Worm (Caenorhabditis elegans): Measurements from ENCODE around the gene csn-5.

Gene csn-5

DNA sequence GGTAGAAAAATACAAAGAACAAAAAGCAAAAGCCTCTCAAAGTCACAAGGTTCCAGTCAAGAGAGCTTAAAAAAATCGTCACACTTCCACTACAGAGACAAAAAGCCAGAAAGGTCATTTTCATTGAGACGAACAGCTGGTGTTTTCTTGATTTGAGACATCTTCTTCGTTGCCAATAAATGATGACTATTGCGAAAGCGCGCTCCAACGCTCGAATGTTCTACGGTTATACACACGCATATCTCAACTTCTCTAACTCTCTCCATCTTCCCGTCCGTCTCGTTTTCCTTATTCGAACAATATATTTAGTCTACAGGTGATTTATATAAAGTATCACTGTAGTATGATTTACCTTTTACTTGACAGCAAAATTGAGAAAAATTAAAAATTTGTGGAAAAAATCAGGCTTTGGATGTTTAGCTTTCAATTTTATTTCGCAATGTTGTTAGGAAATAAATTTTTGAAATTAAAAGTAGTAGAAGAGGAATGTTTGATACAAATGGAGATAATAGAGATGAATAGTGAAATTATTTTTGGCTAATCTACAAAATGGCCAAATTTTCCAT, 16.1 kb downstream of the csn-5 start:
- TF ChIP-seq tbx-37 (GFP tag; conservative IDR thresholded peaks at IDR 0.05), result no peak
- TF ChIP-seq hnd-1 (tag; optimal IDR thresholded peaks at IDR 0.05), result no peak
- no peak for TF ChIP-seq ceh-36 (tag; optimal IDR thresholded peaks at IDR 0.05)
- no peak for TF ChIP-seq scrt-1 (GFP tag; IDR thresholded peaks at IDR 0.05)
- TF ChIP-seq flt-1 (GFP tag; IDR thresholded peaks at IDR 0.05), result no peak
- no peak for TF ChIP-seq tra-4 (tag; optimal IDR thresholded peaks at IDR 0.05)
- no peak for TF ChIP-seq hmg-4 (GFP tag; optimal IDR thresholded peaks at IDR 0.05)
- no peak for TF ChIP-seq ama-1 (optimal IDR thresholded peaks at IDR 0.05)
- TF ChIP-seq ceh-13 (GFP tag; optimal IDR thresholded peaks at IDR 0.05), result no peak
- TF ChIP-seq hmbx-1 (tag; optimal IDR thresholded peaks at IDR 0.05), result no peak
- TF ChIP-seq tbx-11 (GFP tag; IDR thresholded peaks at IDR 0.05), result no peak
- TF ChIP-seq ets-7 (tag; optimal IDR thresholded peaks at IDR 0.05), result no peak
- no peak for TF ChIP-seq B0310.2 (tag; optimal IDR thresholded peaks at IDR 0.05)
- TF ChIP-seq aly-1 (tag; optimal IDR thresholded peaks at IDR 0.05), result no peak

DNA sequence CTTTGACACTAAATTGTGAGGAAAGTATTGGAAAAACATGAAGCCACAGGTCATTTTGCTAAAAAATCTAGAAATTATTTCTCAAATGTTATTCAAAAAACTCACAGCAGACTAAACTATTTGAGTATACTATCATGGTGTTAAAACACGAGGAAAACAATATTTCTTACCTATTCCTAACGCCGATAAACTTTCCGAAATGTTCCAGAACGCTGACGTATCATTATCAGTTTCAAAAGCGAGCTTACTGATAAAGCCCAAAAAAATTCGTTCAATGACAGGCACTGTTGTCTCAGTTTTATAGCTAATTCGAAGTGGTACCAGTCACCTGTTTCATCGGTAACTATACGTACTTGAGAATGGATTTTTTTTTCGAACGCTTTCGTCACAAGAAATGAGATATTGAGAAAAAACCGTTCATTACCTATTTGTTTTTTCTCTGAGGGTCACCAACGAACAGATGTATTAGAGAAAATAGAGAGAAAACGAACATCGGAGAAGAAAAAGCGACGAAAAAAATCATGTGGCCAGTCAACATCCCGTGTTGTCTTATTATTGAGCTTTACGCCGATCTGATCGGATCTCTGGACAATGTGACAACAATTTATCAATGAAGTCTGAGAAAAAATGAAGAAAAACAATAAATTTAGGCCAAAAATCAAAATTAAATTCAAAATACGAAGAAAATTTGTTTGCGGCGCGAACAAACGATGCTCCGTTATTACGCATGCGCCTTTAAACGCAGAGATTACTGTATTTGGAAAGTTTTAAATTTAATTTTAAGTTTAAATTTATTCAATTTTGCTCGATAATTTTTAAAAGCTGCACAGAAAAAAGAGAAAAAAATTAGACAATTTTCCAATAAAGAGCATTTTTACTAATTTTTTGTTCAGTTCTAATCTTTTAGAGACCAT, 17.0 kb downstream of the csn-5 start:
- TF ChIP-seq pes-1 (GFP tag; IDR thresholded peaks at IDR 0.05), result no peak
- no peak for TF ChIP-seq flt-1 (GFP tag; IDR thresholded peaks at IDR 0.05)
- TF ChIP-seq hnd-1 (tag; optimal IDR thresholded peaks at IDR 0.05), result no peak
- TF ChIP-seq tbx-37 (GFP tag; conservative IDR thresholded peaks at IDR 0.05), result no peak
- no peak for TF ChIP-seq tbx-11 (GFP tag; IDR thresholded peaks at IDR 0.05)
- TF ChIP-seq aly-1 (tag; optimal IDR thresholded peaks at IDR 0.05), result no peak
- no peak for TF ChIP-seq ceh-36 (tag; optimal IDR thresholded peaks at IDR 0.05)
- no peak for TF ChIP-seq sea-1 (GFP tag; conservative IDR thresholded peaks at IDR 0.05)
- TF ChIP-seq tra-4 (tag; optimal IDR thresholded peaks at IDR 0.05), result no peak
- no peak for TF ChIP-seq B0310.2 (tag; optimal IDR thresholded peaks at IDR 0.05)
- no peak for TF ChIP-seq ets-7 (tag; optimal IDR thresholded peaks at IDR 0.05)
- TF ChIP-seq hmbx-1 (tag; optimal IDR thresholded peaks at IDR 0.05), result no peak
- no peak for TF ChIP-seq ceh-13 (GFP tag; optimal IDR thresholded peaks at IDR 0.05)
- TF ChIP-seq ama-1 (optimal IDR thresholded peaks at IDR 0.05), result no peak
- TF ChIP-seq scrt-1 (GFP tag; IDR thresholded peaks at IDR 0.05), result no peak
- no peak for TF ChIP-seq F13C5.2 (tag; optimal IDR thresholded peaks at IDR 0.05)
- no peak for TF ChIP-seq hmg-4 (GFP tag; optimal IDR thresholded peaks at IDR 0.05)

DNA sequence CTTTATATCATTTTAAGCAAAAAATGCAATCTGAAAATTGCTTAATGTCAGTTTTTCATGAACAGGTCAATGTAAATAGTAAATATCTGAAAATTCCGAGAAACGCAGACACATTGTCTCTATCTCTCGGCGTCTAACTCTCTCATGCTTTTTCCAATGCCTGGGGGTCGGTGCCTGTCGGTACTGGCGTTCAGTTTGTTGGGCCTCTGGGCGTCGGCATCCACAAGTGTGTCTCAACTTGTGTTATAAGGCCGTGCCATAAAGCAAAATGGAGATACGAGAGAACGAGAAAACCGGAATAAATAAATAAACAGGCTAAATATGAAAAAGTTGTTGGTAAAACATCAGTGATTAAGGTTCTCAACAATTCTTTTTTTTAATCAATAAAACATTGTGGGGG, 17.9 kb downstream of the csn-5 start:
- TF ChIP-seq ceh-13 (GFP tag; optimal IDR thresholded peaks at IDR 0.05) (no peak), hmg-4 (GFP tag; optimal IDR thresholded peaks at IDR 0.05) (no peak), B0310.2 (tag; optimal IDR thresholded peaks at IDR 0.05) (no peak), tbx-11 (GFP tag; IDR thresholded peaks at IDR 0.05) (no peak), hmbx-1 (tag; optimal IDR thresholded peaks at IDR 0.05) (no peak), pes-1 (GFP tag; IDR thresholded peaks at IDR 0.05) (no peak), ets-7 (tag; optimal IDR thresholded peaks at IDR 0.05) (no peak), tra-4 (tag; optimal IDR thresholded peaks at IDR 0.05) (no peak), aly-1 (tag; optimal IDR thresholded peaks at IDR 0.05) (no peak), sea-1 (GFP tag; conservative IDR thresholded peaks at IDR 0.05) (no peak), tbx-37 (GFP tag; conservative IDR thresholded peaks at IDR 0.05) (no peak), ceh-36 (tag; optimal IDR thresholded peaks at IDR 0.05) (no peak), flt-1 (GFP tag; IDR thresholded peaks at IDR 0.05) (no peak), hnd-1 (tag; optimal IDR thresholded peaks at IDR 0.05) (no peak), F13C5.2 (tag; optimal IDR thresholded peaks at IDR 0.05) (no peak), ama-1 (optimal IDR thresholded peaks at IDR 0.05) (no peak), scrt-1 (GFP tag; IDR thresholded peaks at IDR 0.05) (no peak)

DNA sequence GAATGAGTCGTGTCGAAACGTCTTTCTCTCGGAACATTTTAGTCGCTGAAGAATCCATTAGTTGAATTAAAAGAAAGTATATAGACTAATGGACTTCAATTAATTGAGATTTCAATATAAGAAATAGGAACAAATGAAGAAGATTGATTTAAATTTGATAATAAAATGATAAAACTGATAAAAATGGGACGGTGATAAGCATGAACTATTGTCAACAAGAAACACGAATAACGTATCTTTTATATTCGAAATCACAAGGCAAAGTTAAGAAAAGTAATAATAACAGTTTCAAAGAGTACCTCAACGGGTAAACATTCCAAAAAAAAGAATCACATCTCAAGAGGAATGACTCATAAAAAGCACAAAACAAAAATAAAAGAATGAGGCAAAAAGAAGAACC, 20.1 kb downstream of the csn-5 start, which contains the start of gene T19E7.6:
T19E7.6 (minus strand) TSS at position 45 of the 400 bp plus-strand sequence.
- no peak for TF ChIP-seq tbx-37 (GFP tag; conservative IDR thresholded peaks at IDR 0.05)
- TF ChIP-seq aly-1 (tag; optimal IDR thresholded peaks at IDR 0.05), result no peak
- TF ChIP-seq flt-1 (GFP tag; IDR thresholded peaks at IDR 0.05), result no peak
- no peak for TF ChIP-seq B0310.2 (tag; optimal IDR thresholded peaks at IDR 0.05)
- TF ChIP-seq tbx-11 (GFP tag; IDR thresholded peaks at IDR 0.05), result no peak
- TF ChIP-seq hnd-1 (tag; optimal IDR thresholded peaks at IDR 0.05), result no peak

DNA sequence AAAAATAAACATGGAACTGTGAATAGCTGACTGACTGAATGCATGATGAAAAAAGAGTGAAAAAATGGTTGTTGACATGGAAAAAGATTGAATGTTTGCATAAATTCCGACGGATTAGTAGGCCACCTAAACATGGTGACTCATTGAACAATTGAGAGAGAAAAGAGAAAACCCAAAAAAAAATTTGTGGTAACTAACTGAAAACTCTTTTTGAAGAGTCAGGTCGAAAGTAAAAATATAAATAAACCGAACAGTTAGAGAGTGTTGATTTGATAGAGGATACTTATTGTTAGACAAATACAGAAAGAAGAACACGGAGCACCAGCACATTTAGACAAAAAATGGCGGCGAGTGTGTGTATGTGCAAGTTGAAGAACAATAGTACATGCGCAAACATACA, 22.0 kb downstream of the csn-5 start:
- TF ChIP-seq sea-1 (GFP tag; conservative IDR thresholded peaks at IDR 0.05), result no peak
- TF ChIP-seq ceh-13 (GFP tag; optimal IDR thresholded peaks at IDR 0.05), result no peak
- TF ChIP-seq tbx-37 (GFP tag; conservative IDR thresholded peaks at IDR 0.05), result no peak
- TF ChIP-seq F13C5.2 (tag; optimal IDR thresholded peaks at IDR 0.05), result no peak
- no peak for TF ChIP-seq hmbx-1 (tag; optimal IDR thresholded peaks at IDR 0.05)
- no peak for TF ChIP-seq hmg-4 (GFP tag; optimal IDR thresholded peaks at IDR 0.05)
- no peak for TF ChIP-seq flt-1 (GFP tag; IDR thresholded peaks at IDR 0.05)
- TF ChIP-seq pes-1 (GFP tag; IDR thresholded peaks at IDR 0.05), result no peak
- TF ChIP-seq ceh-36 (tag; optimal IDR thresholded peaks at IDR 0.05), result no peak
- TF ChIP-seq aly-1 (tag; optimal IDR thresholded peaks at IDR 0.05), result no peak
- no peak for TF ChIP-seq ama-1 (optimal IDR thresholded peaks at IDR 0.05)
- no peak for TF ChIP-seq tra-4 (tag; optimal IDR thresholded peaks at IDR 0.05)
- TF ChIP-seq B0310.2 (tag; optimal IDR thresholded peaks at IDR 0.05), result no peak
- TF ChIP-seq hnd-1 (tag; optimal IDR thresholded peaks at IDR 0.05), result no peak
- no peak for TF ChIP-seq tbx-11 (GFP tag; IDR thresholded peaks at IDR 0.05)
- no peak for TF ChIP-seq scrt-1 (GFP tag; IDR thresholded peaks at IDR 0.05)
- no peak for TF ChIP-seq ets-7 (tag; optimal IDR thresholded peaks at IDR 0.05)

DNA sequence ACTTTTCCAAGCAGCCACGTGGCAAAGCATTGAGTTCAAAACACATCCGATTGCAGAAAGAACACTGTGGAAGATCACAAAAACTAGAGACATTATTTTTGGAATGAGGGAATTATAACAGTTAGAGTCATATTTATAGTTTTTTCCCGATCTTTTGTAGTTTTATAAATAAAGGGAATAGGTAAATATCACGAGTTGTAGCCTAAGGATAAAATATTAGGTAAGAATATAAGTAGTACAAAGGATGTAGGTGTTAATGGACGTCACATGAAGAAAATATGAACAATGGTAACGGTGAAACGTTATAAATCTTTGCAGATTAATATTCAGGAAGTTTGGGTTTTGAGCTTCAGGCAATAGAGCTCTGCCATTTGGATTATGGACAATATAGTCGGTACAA, 25.1 kb downstream of the csn-5 start, which contains the start of gene srd-5:
srd-5 (minus strand) TSS at position 101 of the 400 bp plus-strand sequence.
- TF ChIP-seq hmg-4 (GFP tag; optimal IDR thresholded peaks at IDR 0.05) (no peak), pes-1 (GFP tag; IDR thresholded peaks at IDR 0.05) (no peak), sea-1 (GFP tag; conservative IDR thresholded peaks at IDR 0.05) (no peak), ama-1 (optimal IDR thresholded peaks at IDR 0.05) (no peak), ceh-36 (tag; optimal IDR thresholded peaks at IDR 0.05) (no peak), tbx-37 (GFP tag; conservative IDR thresholded peaks at IDR 0.05) (no peak), aly-1 (tag; optimal IDR thresholded peaks at IDR 0.05) (no peak), B0310.2 (tag; optimal IDR thresholded peaks at IDR 0.05) (no peak), scrt-1 (GFP tag; IDR thresholded peaks at IDR 0.05) (no peak), hnd-1 (tag; optimal IDR thresholded peaks at IDR 0.05) (no peak), ets-7 (tag; optimal IDR thresholded peaks at IDR 0.05) (no peak), tbx-11 (GFP tag; IDR thresholded peaks at IDR 0.05) (no peak), F13C5.2 (tag; optimal IDR thresholded peaks at IDR 0.05) (no peak), flt-1 (GFP tag; IDR thresholded peaks at IDR 0.05) (no peak), hmbx-1 (tag; optimal IDR thresholded peaks at IDR 0.05) (no peak), ceh-13 (GFP tag; optimal IDR thresholded peaks at IDR 0.05) (no peak), tra-4 (tag; optimal IDR thresholded peaks at IDR 0.05) (no peak)
